Fruit fly (Drosophila melanogaster): ENCODE measurements around the gene Surf6.

Surf6 gene

DNA sequence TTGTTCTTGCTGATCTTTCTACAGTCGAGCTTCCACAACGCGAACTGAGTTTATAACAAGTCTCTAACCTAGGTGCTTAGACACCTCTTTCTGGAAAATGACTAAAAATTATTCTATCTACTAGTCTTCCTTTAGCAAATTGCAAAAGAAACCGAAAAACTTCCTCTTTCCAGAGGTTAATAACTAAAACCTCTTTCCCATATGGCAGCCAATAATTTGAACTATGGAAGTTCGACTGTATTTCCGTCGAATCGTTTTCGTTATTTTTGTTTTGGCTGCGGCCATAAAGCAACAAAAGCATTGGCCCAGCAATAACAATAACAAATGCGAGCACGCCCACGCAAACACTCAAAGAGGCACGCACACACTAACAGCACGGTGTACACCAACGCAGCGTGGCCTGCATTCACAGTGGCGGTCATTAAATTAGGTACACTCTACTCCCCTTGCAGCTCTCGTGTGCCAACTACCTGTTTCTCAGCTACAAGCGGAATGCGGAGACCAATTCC lies 24.2 kb downstream of the Surf6 start (continued):
- TF ChIP-seq CG9215 (GFP tag; IDR thresholded peaks at IDR 0.05) (no peak), CG16863 (GFP tag; optimal IDR thresholded peaks at IDR 0.05) (peak; percentile 18), CG11560 (tag; IDR thresholded peaks at IDR 0.05) (no peak), CG6254 (GFP tag; optimal IDR thresholded peaks at IDR 0.05) (peak; percentile 8), kay (GFP tag; optimal IDR thresholded peaks at IDR 0.05) (no peak), CG10462 (GFP tag; optimal IDR thresholded peaks at IDR 0.05) (peak; percentile 3), PHDP (tag; optimal IDR thresholded peaks at IDR 0.05) (peak; percentile 59), CG12236 (GFP tag; optimal IDR thresholded peaks at IDR 0.05) (no peak), CG17829 (tag; optimal IDR thresholded peaks at IDR 0.05) (peak; percentile 23), CG13123 (GFP tag; optimal IDR thresholded peaks at IDR 0.05) (no peak), CG1647 (GFP tag; optimal IDR thresholded peaks at IDR 0.05) (no peak), wek (GFP tag; optimal IDR thresholded peaks at IDR 0.05) (peak; percentile 0), Mrtf (GFP tag; IDR thresholded peaks at IDR 0.05) (no peak), ttk (GFP tag; IDR thresholded peaks at IDR 0.05) (no peak; the same call in 1 of the 2 replicates), Pdp1 (GFP tag; optimal IDR thresholded peaks at IDR 0.05) (peak in 1 of 2 experiments; percentile 35), Gug (GFP tag; IDR thresholded peaks at IDR 0.05) (0 out of 4 replicates have a peak, but pooled peaks have one; percentile 5), fd96Cb (tag; optimal IDR thresholded peaks at IDR 0.05) (peak; percentile 1), CG33213 (GFP tag; optimal IDR thresholded peaks at IDR 0.05) (no peak), CG14965 (GFP tag; optimal IDR thresholded peaks at IDR 0.05; ENCODE audit: borderline replicate concordance) (no peak), sqz (GFP tag; optimal IDR thresholded peaks at IDR 0.05) (peak; percentile 59), Nf-YB (GFP tag; optimal IDR thresholded peaks at IDR 0.05) (peak; percentile 38), Dad (GFP tag; optimal IDR thresholded peaks at IDR 0.05) (peak; percentile 26), CG9797 (GFP tag; optimal IDR thresholded peaks at IDR 0.05) (no peak), Lim3 (GFP tag; IDR thresholded peaks at IDR 0.05) (no peak), CHES-1-like (GFP tag; optimal IDR thresholded peaks at IDR 0.05) (peak; percentile 61), bbx (GFP tag; IDR thresholded peaks at IDR 0.05; ENCODE audit: partially characterized antibody) (no peak), slou (GFP tag; optimal IDR thresholded peaks at IDR 0.05) (no peak), oc (tag; optimal IDR thresholded peaks at IDR 0.05) (peak; percentile 21), CG9817 (tag; optimal IDR thresholded peaks at IDR 0.05) (peak; percentile 47), Meics (GFP tag; optimal IDR thresholded peaks at IDR 0.05) (peak; percentile 67), Mes4 (GFP tag; optimal IDR thresholded peaks at IDR 0.05) (no peak), D (optimal IDR thresholded peaks at IDR 0.05) (no peak), D (GFP tag; optimal IDR thresholded peaks at IDR 0.05) (peak; percentile 29), insv (GFP tag; optimal IDR thresholded peaks at IDR 0.05) (no peak), CG8089 (GFP tag; optimal IDR thresholded peaks at IDR 0.05) (no peak), CG18764 (GFP tag; optimal IDR thresholded peaks at IDR 0.05) (no peak), CG15696 (tag; optimal IDR thresholded peaks at IDR 0.05) (no peak), nom (GFP tag; optimal IDR thresholded peaks at IDR 0.05) (no peak), CG10654 (GFP tag; optimal IDR thresholded peaks at IDR 0.05) (peak; percentile 20), bab2 (GFP tag; optimal IDR thresholded peaks at IDR 0.05) (peak; percentile 29), mld (GFP tag; IDR thresholded peaks at IDR 0.05; ENCODE audit: partially characterized antibody) (no peak), CG12071 (GFP tag; optimal IDR thresholded peaks at IDR 0.05) (no peak), CG3995 (GFP tag; optimal IDR thresholded peaks at IDR 0.05) (no peak), jing (GFP tag; optimal IDR thresholded peaks at IDR 0.05) (no peak), CG7271 (tag; optimal IDR thresholded peaks at IDR 0.05) (no peak), CG14441 (GFP tag; IDR thresholded peaks at IDR 0.05) (peak; percentile 31; the same call in 1 of the 2 replicates), Ada2b (GFP tag; IDR thresholded peaks at IDR 0.05) (peak; percentile 27; the same call in 1 of the 2 replicates)
